Worm (Caenorhabditis elegans) whole organism, L4/young adult: Measurements from ENCODE around the gene T10H10.2.

Experiments used
- W03F9.2 ChIP-seq: fragments of 150-350 bp; optimal IDR thresholded peaks from 2 replicates; lab custom pipeline; 2014; ENCODE audit warnings: missing biosample characterization, missing genetic modification characterization
- him-1 ChIP-seq: sonication (generic microtip); optimal IDR thresholded peaks from 2 replicates; lab custom pipeline; 2016; ENCODE audit warnings: missing genotype, missing genetic modification reagents, missing genetic modification characterization, missing compliant biosample characterization

DNA sequence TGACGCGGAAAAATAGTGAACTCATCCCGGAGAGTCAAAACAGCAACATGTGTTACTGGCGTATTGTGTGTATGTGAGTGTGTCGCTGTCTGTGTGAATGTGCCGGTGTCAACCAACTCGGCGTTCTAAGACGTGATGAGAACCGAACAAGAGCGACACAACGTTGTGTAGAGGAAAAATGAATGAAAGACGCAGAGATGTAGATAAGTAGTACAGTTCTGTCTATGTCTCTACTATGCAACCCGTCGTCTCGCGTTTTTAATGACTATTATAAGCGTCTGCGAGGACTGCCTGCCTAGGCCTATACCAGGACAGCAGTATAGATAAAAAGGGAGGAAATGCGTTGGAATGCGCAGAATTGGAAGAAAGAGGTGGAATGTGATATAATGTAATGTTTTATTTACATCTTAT lies 6.6 kb upstream of the T10H10.2 start:
- no peak for TF ChIP-seq him-1 (tag; lab: Kevin White, UChicago)
- no peak for TF ChIP-seq W03F9.2 (tag; lab: Kevin White, UChicago)
